Fruit fly (Drosophila melanogaster): ENCODE results near the gene lectin-37Db.

DNA sequence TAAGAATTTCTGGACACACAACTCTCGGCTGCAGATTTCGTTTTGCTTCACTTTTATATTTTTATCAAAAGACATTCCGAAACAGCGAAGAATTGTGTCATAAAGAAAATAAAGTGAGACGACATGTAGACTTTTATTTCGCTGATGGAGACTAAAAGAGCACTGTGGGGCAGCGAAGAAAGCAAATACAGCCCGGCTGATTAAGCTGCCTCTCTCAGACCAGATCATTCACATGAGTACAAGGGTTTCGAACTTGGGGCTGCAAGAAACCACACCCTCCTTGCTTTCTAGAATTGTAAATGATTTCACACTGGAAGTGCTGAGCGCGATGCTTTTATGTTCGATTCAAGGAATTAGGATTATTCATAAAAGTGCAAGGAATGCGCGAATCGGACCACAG is 6.2 kb downstream of the lectin-37Db start:
- TF ChIP-seq psq (optimal IDR thresholded peaks at IDR 0.05), result no peak
- TF ChIP-seq Sin3A (optimal IDR thresholded peaks at IDR 0.05), result no peak
- TF ChIP-seq h (optimal IDR thresholded peaks at IDR 0.05), result no peak
- TF ChIP-seq ttk (optimal IDR thresholded peaks at IDR 0.05), result no peak
- TF ChIP-seq Myc (optimal IDR thresholded peaks at IDR 0.05), result no peak

All from Kc167 (cell line).